Fruit fly (Drosophila melanogaster) whole organism, adult: ENCODE results near the gene E2f1.

Source experiments
- CG12768 ChIP-seq: fragments of 200-800 bp; sonication (Bioruptor generic); optimal IDR thresholded peaks from 2 replicates; lab custom pipeline; 2017; ENCODE audit warnings: missing biosample characterization, missing genetic modification characterization, mild to moderate bottlenecking, moderate library complexity, missing genetic modification reagents
- CG1620 ChIP-seq: fragments of 200-800 bp; sonication (Bioruptor generic); optimal IDR thresholded peaks from 2 replicates; lab custom pipeline; 2016; ENCODE audit warnings: missing biosample characterization, missing genetic modification characterization
- CG7101 ChIP-seq: fragments of 200-800 bp; sonication (Bioruptor generic); optimal IDR thresholded peaks from 2 replicates; lab custom pipeline; 2018; ENCODE audit warnings: missing biosample characterization, mild to moderate bottlenecking, missing genetic modification characterization, moderate library complexity
- ovo ChIP-seq: fragments of 200-800 bp; sonication (Bioruptor generic); optimal IDR thresholded peaks from 2 replicates; lab custom pipeline; 2016; ENCODE audit warnings: missing biosample characterization, missing genetic modification characterization

- no peak for TF ChIP-seq CG7101 (tag; lab: Kevin White, UChicago)
- TF ChIP-seq ovo, result no peak
- TF ChIP-seq CG1620 (GFP tag; lab: Kevin White, UChicago), result no peak
- no peak for TF ChIP-seq CG12768
Measured at dm6 chr3R:21665404-21665803, 4.7 kb upstream of the E2f1 start.
